Fruit fly (Drosophila melanogaster): ENCODE data around the gene Nprl3.

dm6 chr3L:14025736-14026135 lies 24.1 kb upstream of the Nprl3 start:
- TF ChIP-seq Snoo (tag; optimal IDR thresholded peaks at IDR 0.05) (no peak), CG14655 (GFP tag; optimal IDR thresholded peaks at IDR 0.05) (no peak), CG13204 (GFP tag; optimal IDR thresholded peaks at IDR 0.05) (no peak), Pif1A (GFP tag; optimal IDR thresholded peaks at IDR 0.05) (no peak), CG8159 (tag; optimal IDR thresholded peaks at IDR 0.05) (no peak), rn (GFP tag; IDR thresholded peaks at IDR 0.05) (no peak), CG34367 (tag; optimal IDR thresholded peaks at IDR 0.05) (no peak), CG8301 (tag; optimal IDR thresholded peaks at IDR 0.05) (no peak)

All from whole organism, pupa.